Fruit fly (Drosophila melanogaster) whole organism, embryonic: ENCODE results near the gene rut.
A peak's percentile ranks its signal among the peaks of the same experiment; 100 is the strongest.

Experiments used
- B-H1 ChIP-seq: fragments of 200-800 bp; sonication (Bioruptor generic); IDR thresholded peaks from 3 replicates; pipeline ENCODE4 v1.3.6; 2022; ENCODE audit warnings: missing biosample characterization, missing genetic modification characterization
- CG1024 ChIP-seq: fragments of 200-800 bp; sonication (Bioruptor generic); IDR thresholded peaks from 2 replicates; pipeline ENCODE4 v1.3.6; 2022; ENCODE audit warnings: missing biosample characterization, missing genetic modification characterization
- CG10321 ChIP-seq: fragments of 200-800 bp; sonication (Bioruptor generic); IDR thresholded peaks from 2 replicates; pipeline ENCODE4 v1.3.6; 2022; ENCODE audit warnings: missing biosample characterization, missing genetic modification characterization
- CG10431 ChIP-seq: fragments of 200-800 bp; sonication (Bioruptor generic); optimal IDR thresholded peaks from 3 replicates; lab custom pipeline; 2018; ENCODE audit warnings: missing biosample characterization, mild to moderate bottlenecking, missing genetic modification characterization
- CG11456 ChIP-seq: fragments of 200-800 bp; sonication (Bioruptor generic); IDR thresholded peaks from 3 replicates; pipeline ENCODE4 v1.3.6; 2022; ENCODE audit warnings: missing biosample characterization, missing genetic modification characterization
- CG13424 ChIP-seq: fragments of 200-800 bp; sonication (Bioruptor generic); optimal IDR thresholded peaks from 2 replicates; lab custom pipeline; 2019; ENCODE audit warnings: missing biosample characterization, mild to moderate bottlenecking, missing genetic modification characterization, moderate library complexity
- CG13624 ChIP-seq: fragments of 200-800 bp; sonication (Bioruptor generic); optimal IDR thresholded peaks from 2 replicates; lab custom pipeline; 2016; ENCODE audit warnings: missing biosample characterization, missing genetic modification characterization
- CG13894 ChIP-seq: fragments of 200-800 bp; sonication (Bioruptor generic); optimal IDR thresholded peaks from 3 replicates; lab custom pipeline; 2018; ENCODE audit warnings: missing biosample characterization, mild to moderate bottlenecking, missing genetic modification characterization, moderate library complexity
- CG17912 ChIP-seq: fragments of 200-800 bp; sonication (Bioruptor generic); optimal IDR thresholded peaks from 2 replicates; lab custom pipeline; 2018; ENCODE audit warnings: missing biosample characterization, mild to moderate bottlenecking, missing genetic modification characterization
- CG2116 ChIP-seq: fragments of 200-800 bp; sonication (Bioruptor generic); optimal IDR thresholded peaks from 3 replicates; lab custom pipeline; 2018; ENCODE audit warnings: missing biosample characterization, mild to moderate bottlenecking, missing genetic modification characterization
- CG2889 ChIP-seq: fragments of 200-800 bp; sonication (Bioruptor generic); IDR thresholded peaks from 3 replicates; pipeline ENCODE4 v1.3.6; 2022; ENCODE audit warnings: missing biosample characterization, missing genetic modification characterization
- CG30403 ChIP-seq: fragments of 200-800 bp; sonication (Bioruptor generic); optimal IDR thresholded peaks from 3 replicates; lab custom pipeline; 2016; ENCODE audit warnings: missing biosample characterization, missing genetic modification characterization
- CG30431 ChIP-seq: fragments of 200-800 bp; sonication (Bioruptor generic); optimal IDR thresholded peaks from 2 replicates; lab custom pipeline; 2017; ENCODE audit warnings: missing biosample characterization, missing genetic modification characterization
- CG3995 ChIP-seq: fragments of 200-800 bp; sonication (Bioruptor generic); optimal IDR thresholded peaks from 3 replicates; lab custom pipeline; 2016; ENCODE audit warnings: missing biosample characterization, missing genetic modification characterization
- CG4404 ChIP-seq: fragments of 200-800 bp; sonication (Bioruptor generic); IDR thresholded peaks from 2 replicates; pipeline ENCODE4 v1.3.6; 2022; ENCODE audit warnings: missing biosample characterization, missing genetic modification characterization
- CG7372 ChIP-seq: fragments of 200-800 bp; sonication (Bioruptor generic); IDR thresholded peaks from 2 replicates; pipeline ENCODE4 v1.3.6; 2022; ENCODE audit warnings: missing biosample characterization, missing genetic modification characterization
- CG7556 ChIP-seq: fragments of 200-800 bp; sonication (Bioruptor generic); optimal IDR thresholded peaks from 2 replicates; lab custom pipeline; 2017; ENCODE audit warnings: missing biosample characterization, mild to moderate bottlenecking, missing genetic modification characterization
- CG7839 ChIP-seq: fragments of 200-800 bp; sonication (Bioruptor generic); optimal IDR thresholded peaks from 3 replicates; lab custom pipeline; 2018; ENCODE audit warnings: missing biosample characterization, mild to moderate bottlenecking, missing genetic modification characterization, moderate library complexity
- CG9609 ChIP-seq: fragments of 200-800 bp; sonication (Bioruptor generic); optimal IDR thresholded peaks from 3 replicates; lab custom pipeline; 2016; ENCODE audit warnings: missing biosample characterization, missing genetic modification characterization
- CG9876 ChIP-seq: fragments of 200-800 bp; sonication (Bioruptor generic); optimal IDR thresholded peaks from 2 replicates; lab custom pipeline; 2016; ENCODE audit warnings: missing biosample characterization, missing genetic modification characterization
- CHES-1-like ChIP-seq: fragments of 200-800 bp; sonication (Bioruptor generic); optimal IDR thresholded peaks from 2 replicates; lab custom pipeline; 2016; ENCODE audit warnings: missing biosample characterization, missing genetic modification characterization
- CTCF ChIP-seq: fragments of 200-800 bp; sonication (Bioruptor generic); optimal IDR thresholded peaks from 2 replicates; lab custom pipeline; 2017; ENCODE audit warnings: missing biosample characterization, mild to moderate bottlenecking, missing genetic modification characterization, moderate library complexity
- Chrac-16 ChIP-seq: fragments of 200-800 bp; sonication (Bioruptor generic); optimal IDR thresholded peaks from 3 replicates; lab custom pipeline; 2016; ENCODE audit warnings: missing biosample characterization, missing genetic modification characterization
- CoRest ChIP-seq: fragments of 200-800 bp; sonication (Bioruptor generic); optimal IDR thresholded peaks from 3 replicates; lab custom pipeline; 2018; ENCODE audit warnings: missing biosample characterization, mild to moderate bottlenecking, missing genetic modification characterization, moderate library complexity
- D ChIP-seq, 2 experiments: fragments of 200-800 bp in 1 of 2; fragments of >200 bp in 1 of 2; sonication (Bioruptor generic) in 1 of 2; optimal IDR thresholded peaks; 2 replicates in 1 of 2; 3 replicates in 1 of 2; lab custom pipeline; 2017; ENCODE audit warnings: mild to moderate bottlenecking in 1 of 2, missing biosample characterization in 1 of 2, missing genetic modification characterization in 1 of 2, missing genetic modification reagents in 1 of 2
- Dad ChIP-seq: fragments of 200-800 bp; sonication (Bioruptor generic); optimal IDR thresholded peaks from 3 replicates; lab custom pipeline; 2016; ENCODE audit warnings: missing biosample characterization, missing genetic modification characterization
- Dbx ChIP-seq: fragments of 200-800 bp; sonication (Bioruptor generic); IDR thresholded peaks from 3 replicates; pipeline ENCODE4 v1.3.6; 2022; ENCODE audit warnings: missing biosample characterization, missing genetic modification characterization
- Dek ChIP-seq: fragments of 200-800 bp; sonication (Bioruptor generic); optimal IDR thresholded peaks from 3 replicates; lab custom pipeline; 2019; ENCODE audit warnings: missing biosample characterization, mild to moderate bottlenecking, missing genetic modification characterization, moderate library complexity
- Gug ChIP-seq: fragments of 200-800 bp; sonication (Bioruptor generic); IDR thresholded peaks from 4 replicates; pipeline ENCODE4 v1.3.6; 2022; ENCODE audit warnings: missing biosample characterization, missing genetic modification characterization
- Hr78 ChIP-seq, 2 experiments: fragments of 200-800 bp in 1 of 2; fragments of >200 bp in 1 of 2; sonication (Bioruptor generic) in 1 of 2; optimal IDR thresholded peaks; 2 replicates each; lab custom pipeline; 2017 to 2019; ENCODE audit warnings: missing biosample characterization in 2 of 2, missing genetic modification characterization in 2 of 2, mild to moderate bottlenecking in 1 of 2, moderate library complexity in 1 of 2
- Hsf ChIP-seq: fragments of 200-800 bp; sonication (Bioruptor generic); optimal IDR thresholded peaks from 3 replicates; lab custom pipeline; 2016; ENCODE audit warnings: missing biosample characterization, missing genetic modification characterization
- Jarid2 ChIP-seq: fragments of 200-800 bp; sonication (Bioruptor generic); optimal IDR thresholded peaks from 3 replicates; lab custom pipeline; 2017; ENCODE audit warnings: mild to moderate bottlenecking, missing biosample characterization, missing genetic modification reagents, missing genetic modification characterization
- Oaz ChIP-seq: fragments of 200-800 bp; sonication (Bioruptor generic); IDR thresholded peaks from 2 replicates; pipeline ENCODE4 v1.3.6; 2022; ENCODE audit warnings: missing biosample characterization, missing genetic modification characterization
- cad ChIP-seq: fragments of >200 bp; optimal IDR thresholded peaks from 2 replicates; lab custom pipeline; 2017; ENCODE audit warnings: missing biosample characterization, missing genetic modification characterization
- dpn ChIP-seq, 2 experiments: fragments of 200-800 bp; sonication (Bioruptor generic); optimal IDR thresholded peaks; 3 replicates each; lab custom pipeline; 2016; ENCODE audit warnings: missing biosample characterization in 2 of 2, missing genetic modification characterization in 2 of 2
- dysf ChIP-seq: fragments of 200-800 bp; sonication (Bioruptor generic); IDR thresholded peaks from 3 replicates; pipeline ENCODE4 v1.3.6; 2022; ENCODE audit warnings: missing biosample characterization, missing genetic modification characterization
- eyg ChIP-seq: fragments of 200-800 bp; sonication (Bioruptor generic); optimal IDR thresholded peaks from 3 replicates; lab custom pipeline; 2016; ENCODE audit warnings: missing biosample characterization, missing genetic modification characterization
- gcm2 ChIP-seq: fragments of 200-800 bp; sonication (Bioruptor generic); optimal IDR thresholded peaks from 2 replicates; lab custom pipeline; 2016; ENCODE audit warnings: missing biosample characterization, missing genetic modification characterization
- h ChIP-seq: fragments of >200 bp; optimal IDR thresholded peaks from 2 replicates; lab custom pipeline; 2017
- jumu ChIP-seq: fragments of 200-800 bp; sonication (Bioruptor generic); optimal IDR thresholded peaks from 3 replicates; lab custom pipeline; 2016; ENCODE audit warnings: missing biosample characterization, missing genetic modification characterization
- luna ChIP-seq: fragments of 200-800 bp; sonication (Bioruptor generic); optimal IDR thresholded peaks from 2 replicates; lab custom pipeline; 2016; ENCODE audit warnings: missing biosample characterization, missing genetic modification characterization
- odd ChIP-seq: fragments of 200-800 bp; sonication (Bioruptor generic); optimal IDR thresholded peaks from 2 replicates; lab custom pipeline; 2017; ENCODE audit warnings: missing biosample characterization, mild to moderate bottlenecking, missing genetic modification characterization
- onecut ChIP-seq: fragments of 200-800 bp; sonication (Bioruptor generic); IDR thresholded peaks from 2 replicates; pipeline ENCODE4 v1.3.6; 2022; ENCODE audit warnings: missing biosample characterization, missing genetic modification characterization
- phol ChIP-seq: fragments of 200-800 bp; sonication (Bioruptor generic); optimal IDR thresholded peaks from 3 replicates; lab custom pipeline; 2018; ENCODE audit warnings: missing biosample characterization, mild to moderate bottlenecking, missing genetic modification characterization, moderate library complexity
- pnt ChIP-seq: fragments of 200-800 bp; sonication (Bioruptor generic); optimal IDR thresholded peaks from 3 replicates; lab custom pipeline; 2016; ENCODE audit warnings: missing biosample characterization, missing genetic modification characterization
- pros ChIP-seq: fragments of 200-800 bp; sonication (Bioruptor generic); optimal IDR thresholded peaks from 3 replicates; lab custom pipeline; 2019; ENCODE audit warnings: missing biosample characterization, mild to moderate bottlenecking, missing genetic modification characterization, moderate library complexity
- pzg ChIP-seq: fragments of 200-800 bp; sonication (Bioruptor generic); optimal IDR thresholded peaks from 3 replicates; lab custom pipeline; 2018; ENCODE audit warnings: missing biosample characterization, mild to moderate bottlenecking, missing genetic modification characterization, moderate library complexity
- sr ChIP-seq: fragments of 200-800 bp; sonication (Bioruptor generic); IDR thresholded peaks from 3 replicates; pipeline ENCODE4 v1.3.6; 2022; ENCODE audit warnings: missing biosample characterization, missing genetic modification characterization
- twi ChIP-seq: fragments of 200-800 bp; optimal IDR thresholded peaks from 2 replicates; lab custom pipeline; 2019; ENCODE audit warnings: missing biosample characterization, mild to moderate bottlenecking, missing genetic modification characterization, moderate library complexity
- unpg ChIP-seq: fragments of 200-800 bp; sonication (Bioruptor generic); optimal IDR thresholded peaks from 3 replicates; lab custom pipeline; 2018; ENCODE audit warnings: missing biosample characterization, mild to moderate bottlenecking, missing genetic modification characterization, moderate library complexity
- wdn ChIP-seq: fragments of 200-800 bp; sonication (Bioruptor generic); IDR thresholded peaks from 2 replicates; pipeline ENCODE4 v1.3.6; 2022; ENCODE audit warnings: missing biosample characterization, missing genetic modification characterization
- wor ChIP-seq: fragments of 200-800 bp; sonication (Bioruptor generic); IDR thresholded peaks from 2 replicates; pipeline ENCODE4 v1.3.6; 2022; ENCODE audit warnings: missing biosample characterization, missing genetic modification characterization

Gene rut

dm6 chrX:14765737-14766253, 60.1 kb downstream of the rut start, which contains the start of gene CG15890 (continued):
- TF ChIP-seq CG10431 (GFP tag; lab: Kevin White, UChicago) = no peak
- peak; percentile 56 for TF ChIP-seq odd
- peak; percentile 30 for TF ChIP-seq Chrac-16 (GFP tag; lab: Kevin White, UChicago)
- TF ChIP-seq onecut (GFP tag; lab: Robert Waterston, UW) = 0 out of 2 replicates have a peak, but pooled peaks have one; percentile 11
- no peak for TF ChIP-seq luna (GFP tag; lab: Kevin White, UChicago)
- no peak for TF ChIP-seq h (lab: Kevin White, UChicago)
- no peak for TF ChIP-seq B-H1 (GFP tag; lab: Robert Waterston, UW)
- no peak for TF ChIP-seq Gug (GFP tag; lab: Robert Waterston, UW)
- TF ChIP-seq Jarid2 (GFP tag; lab: Kevin White, UChicago) = peak; percentile 11
- no peak for TF ChIP-seq Hr78 (GFP tag; optimal IDR thresholded peaks at IDR 0.05; lab: Kevin White, UChicago)
- no peak for TF ChIP-seq Oaz
- peak; percentile 18; the same call in 1 of the 2 replicates for TF ChIP-seq CG7372 (GFP tag; lab: Robert Waterston, UW)
- peak; percentile 18 to 51 for TF ChIP-seq dpn (GFP tag; optimal IDR thresholded peaks at IDR 0.05; lab: Kevin White, UChicago)
- TF ChIP-seq CG7556 (GFP tag; lab: Kevin White, UChicago) = peak; percentile 83
- TF ChIP-seq CG1024 (GFP tag; lab: Robert Waterston, UW) = no peak
- TF ChIP-seq CG13624 (GFP tag; lab: Kevin White, UChicago) = peak; percentile 12
- TF ChIP-seq CG2889 (GFP tag; lab: Robert Waterston, UW) = no peak
- no peak for TF ChIP-seq Dbx
- TF ChIP-seq pnt = peak; percentile 9
- TF ChIP-seq sr = no peak
- no peak for TF ChIP-seq CG13894
- no peak for TF ChIP-seq Dek (tag; lab: Kevin White, UChicago)
- TF ChIP-seq pros (GFP tag; lab: Kevin White, UChicago) = no peak
- TF ChIP-seq CG30403 = peak; percentile 75
- TF ChIP-seq twi (tag; lab: Kevin White, UChicago) = peak; percentile 23
- TF ChIP-seq unpg = peak; percentile 47
- TF ChIP-seq CG13424 (tag; lab: Kevin White, UChicago) = peak; percentile 72
- TF ChIP-seq CG11456 (GFP tag; lab: Robert Waterston, UW) = no peak
- TF ChIP-seq CG3995 (GFP tag; lab: Kevin White, UChicago) = no peak
- peak; percentile 0 for TF ChIP-seq CG2116 (GFP tag; lab: Kevin White, UChicago)
- peak; percentile 40 for TF ChIP-seq CG30431
- TF ChIP-seq phol (tag; lab: Kevin White, UChicago) = peak; percentile 77
- no peak for TF ChIP-seq CG10321
- TF ChIP-seq Dad (GFP tag; lab: Kevin White, UChicago) = no peak
- TF ChIP-seq CHES-1-like (GFP tag; lab: Kevin White, UChicago) = no peak
- TF ChIP-seq CG9609 (GFP tag; lab: Kevin White, UChicago) = peak; percentile 1
- peak; percentile 64 for TF ChIP-seq Hsf (GFP tag; lab: Kevin White, UChicago)
- TF ChIP-seq CoRest = peak; percentile 78
- TF ChIP-seq cad (GFP tag; lab: Kevin White, UChicago) = no peak
- no peak for TF ChIP-seq jumu (GFP tag; lab: Kevin White, UChicago)
- TF ChIP-seq wdn = no peak
- TF ChIP-seq eyg (GFP tag; lab: Kevin White, UChicago) = no peak
- TF ChIP-seq CG4404 (GFP tag; lab: Robert Waterston, UW) = no peak
- no peak for TF ChIP-seq pzg (GFP tag; lab: Kevin White, UChicago)
- peak; percentile 17 for TF ChIP-seq CTCF (GFP tag; lab: Kevin White, UChicago)
- TF ChIP-seq D (optimal IDR thresholded peaks at IDR 0.05; lab: Kevin White, UChicago) = no peak
- peak; percentile 36 for TF ChIP-seq D (GFP tag; optimal IDR thresholded peaks at IDR 0.05; lab: Kevin White, UChicago)
- 0 out of 2 replicates have a peak, but pooled peaks have one; percentile 15 for TF ChIP-seq wor (GFP tag; lab: Robert Waterston, UW)
- TF ChIP-seq CG9876 (GFP tag; lab: Kevin White, UChicago) = no peak
- TF ChIP-seq dysf (GFP tag; lab: Robert Waterston, UW) = peak; percentile 65
- peak; percentile 13 for TF ChIP-seq gcm2 (GFP tag; lab: Kevin White, UChicago)
- peak; percentile 74 for TF ChIP-seq CG7839 (tag; lab: Kevin White, UChicago)
- no peak for TF ChIP-seq CG17912 (GFP tag; lab: Kevin White, UChicago)
